Worm (Caenorhabditis elegans): Measurements from ENCODE around the gene T07G12.3.

- TF ChIP-seq unc-39 (tag; optimal IDR thresholded peaks at IDR 0.05) (no peak), unc-62 (GFP tag; optimal IDR thresholded peaks at IDR 0.05) (no peak), nhr-25 (tag; optimal IDR thresholded peaks at IDR 0.05) (no peak), nhr-237 (tag; optimal IDR thresholded peaks at IDR 0.05) (no peak), snpc-4 (tag; optimal IDR thresholded peaks at IDR 0.05) (no peak), mdl-1 (tag; optimal IDR thresholded peaks at IDR 0.05) (no peak)
These were observed 34.1 kb downstream of the T07G12.3 start for ce11 chrIV:10567822-10568221.
